Worm (Caenorhabditis elegans): ENCODE results near the gene dkf-2.

dkf-2 gene

ce11 chrV:16733681-16734080, 13.7 kb upstream of the dkf-2 start, which contains the start of gene T25E12.16:
Gene T25E12.16 (minus strand): TSS chrV:16733781.
- no peak for TF ChIP-seq ceh-45 (GFP tag; IDR thresholded peaks at IDR 0.05)
- no peak for TF ChIP-seq pha-4 (tag; optimal IDR thresholded peaks at IDR 0.05)
- no peak for TF ChIP-seq C08G9.2 (tag; optimal IDR thresholded peaks at IDR 0.05)
- TF ChIP-seq ceh-9 (tag; optimal IDR thresholded peaks at IDR 0.05), result no peak
- TF ChIP-seq nhr-232 (tag; optimal IDR thresholded peaks at IDR 0.05), result no peak
- TF ChIP-seq pqm-1 (tag; optimal IDR thresholded peaks at IDR 0.05), result no peak
- TF ChIP-seq hlh-6 (tag; optimal IDR thresholded peaks at IDR 0.05), result no peak
- TF ChIP-seq ceh-19 (GFP tag; optimal IDR thresholded peaks at IDR 0.05), result no peak
- TF ChIP-seq odd-2 (tag; optimal IDR thresholded peaks at IDR 0.05), result no peak
- TF ChIP-seq nhr-11 (tag; optimal IDR thresholded peaks at IDR 0.05), result no peak

DNA sequence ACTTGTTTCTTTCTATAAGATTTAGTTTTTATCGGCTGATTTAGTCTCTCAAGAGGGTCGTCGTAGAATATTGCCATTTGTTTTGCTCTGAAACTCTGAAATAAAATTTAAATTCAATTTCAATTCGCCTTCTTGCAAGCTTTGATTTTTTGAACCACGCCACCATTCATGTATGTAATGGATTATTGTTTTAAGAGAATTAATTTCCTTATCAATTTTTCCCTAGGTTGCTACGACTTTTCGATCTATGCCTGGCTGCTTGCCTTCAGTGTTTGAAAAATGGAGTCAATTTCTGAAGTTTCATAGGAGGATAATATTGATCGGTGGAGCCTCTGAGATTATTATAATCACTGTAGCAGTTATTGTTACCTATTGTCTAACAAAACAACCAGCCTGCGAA, 11.9 kb upstream of the dkf-2 start, which contains the start of the genes clec-38 and clec-34:
TSS of gene clec-38 (minus strand) at position 101 of the 400 bp plus-strand sequence.
TSS of gene clec-34 (plus strand) at position 248 of the 400 bp plus-strand sequence.
- TF ChIP-seq ttx-3 (tag; optimal IDR thresholded peaks at IDR 0.05) (no peak), hlh-30 (tag; optimal IDR thresholded peaks at IDR 0.05; ENCODE audit: insufficient read depth) (no peak), ztf-16 (tag; optimal IDR thresholded peaks at IDR 0.05) (no peak), ceh-6 (GFP tag; optimal IDR thresholded peaks at IDR 0.05) (no peak), fkh-6 (tag; optimal IDR thresholded peaks at IDR 0.05) (no peak), lin-11 (tag; optimal IDR thresholded peaks at IDR 0.05) (no peak), ceh-9 (tag; optimal IDR thresholded peaks at IDR 0.05) (no peak), pha-2 (tag; optimal IDR thresholded peaks at IDR 0.05) (no peak), lim-6 (tag; optimal IDR thresholded peaks at IDR 0.05) (no peak), ceh-34 (tag; optimal IDR thresholded peaks at IDR 0.05) (no peak), C38D4.7 (GFP tag; optimal IDR thresholded peaks at IDR 0.05) (no peak), dve-1 (tag; optimal IDR thresholded peaks at IDR 0.05) (no peak), Y22D7AL.16 (tag; optimal IDR thresholded peaks at IDR 0.05) (no peak), hlh-13 (GFP tag; optimal IDR thresholded peaks at IDR 0.05) (no peak), pag-3 (tag; optimal IDR thresholded peaks at IDR 0.05; ENCODE audit: borderline replicate concordance) (no peak)

DNA sequence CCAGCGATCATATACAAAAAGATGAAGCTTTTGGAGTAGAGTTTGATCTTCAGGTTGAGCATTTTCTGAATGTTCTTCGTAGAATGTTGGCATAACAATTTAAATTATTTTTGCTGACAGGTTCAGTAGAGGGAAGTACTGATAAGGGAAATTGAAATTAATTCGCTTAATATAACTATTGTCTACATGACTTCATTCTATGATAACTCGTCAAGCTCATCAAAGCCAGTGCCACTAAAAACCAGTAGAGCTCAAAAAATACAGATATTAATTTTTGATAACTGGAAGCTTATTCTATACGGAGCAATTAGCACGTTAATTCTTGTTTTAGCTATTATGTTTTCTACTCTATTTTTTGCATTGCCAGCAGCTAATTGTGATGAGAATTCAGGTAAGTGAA, 8.3 kb upstream of the dkf-2 start, which contains the start of the genes clec-29 and clec-39:
TSS of gene clec-29 (minus strand) at position 101 of the 400 bp plus-strand sequence.
TSS of gene clec-39 (plus strand) at position 169 of the 400 bp plus-strand sequence.
- TF ChIP-seq K09A11.1 (tag; optimal IDR thresholded peaks at IDR 0.05; ENCODE audit: insufficient read depth), result no peak
- no peak for TF ChIP-seq syd-9 (tag; optimal IDR thresholded peaks at IDR 0.05)
- TF ChIP-seq lim-6 (tag; optimal IDR thresholded peaks at IDR 0.05), result no peak
- TF ChIP-seq ceh-31 (tag; optimal IDR thresholded peaks at IDR 0.05), result no peak
- no peak for TF ChIP-seq tbx-2 (tag; optimal IDR thresholded peaks at IDR 0.05)
- no peak for TF ChIP-seq ztf-16 (tag; optimal IDR thresholded peaks at IDR 0.05)
- no peak for TF ChIP-seq gmeb-2 (tag; optimal IDR thresholded peaks at IDR 0.05)
- no peak for TF ChIP-seq npax-4 (tag; optimal IDR thresholded peaks at IDR 0.05)

ce11 chrV:16742123-16742522, 5.3 kb upstream of the dkf-2 start, which contains the start of gene T25E12.6:
Gene T25E12.6 (plus strand): TSS chrV:16742423.
- no peak for TF ChIP-seq dmd-4 (tag; optimal IDR thresholded peaks at IDR 0.05; ENCODE audit: borderline replicate concordance)
- TF ChIP-seq rnt-1 (tag; optimal IDR thresholded peaks at IDR 0.05), result no peak
- TF ChIP-seq pha-2 (tag; optimal IDR thresholded peaks at IDR 0.05), result no peak
- TF ChIP-seq sox-2 (GFP tag; IDR thresholded peaks at IDR 0.05), result no peak
- no peak for TF ChIP-seq dve-1 (tag; optimal IDR thresholded peaks at IDR 0.05)
- TF ChIP-seq lin-11 (tag; optimal IDR thresholded peaks at IDR 0.05), result no peak
- TF ChIP-seq fax-1 (tag; optimal IDR thresholded peaks at IDR 0.05), result no peak

ce11 chrV:16744783-16745182, 2.6 kb upstream of the dkf-2 start:
- TF ChIP-seq ceh-24 (tag; optimal IDR thresholded peaks at IDR 0.05) (no peak), fax-1 (tag; optimal IDR thresholded peaks at IDR 0.05) (no peak), elt-4 (tag; optimal IDR thresholded peaks at IDR 0.05) (no peak), ahr-1 (tag; optimal IDR thresholded peaks at IDR 0.05) (no peak), unc-55 (GFP tag; optimal IDR thresholded peaks at IDR 0.05) (no peak), pha-4 (tag; optimal IDR thresholded peaks at IDR 0.05) (no peak), madf-2 (tag; optimal IDR thresholded peaks at IDR 0.05) (no peak), syd-9 (tag; optimal IDR thresholded peaks at IDR 0.05) (no peak), fkh-10 (GFP tag; optimal IDR thresholded peaks at IDR 0.05) (no peak), tbx-2 (tag; optimal IDR thresholded peaks at IDR 0.05) (no peak), pat-9 (tag; optimal IDR thresholded peaks at IDR 0.05) (no peak), T23F11.4 (GFP tag; optimal IDR thresholded peaks at IDR 0.05) (no peak), K02D7.2 (tag; optimal IDR thresholded peaks at IDR 0.05) (no peak), che-1 (tag; optimal IDR thresholded peaks at IDR 0.05) (no peak), nfya-1 (tag; optimal IDR thresholded peaks at IDR 0.05) (no peak), C08G9.2 (tag; optimal IDR thresholded peaks at IDR 0.05) (no peak)
